Fruit fly (Drosophila melanogaster) Kc167 (cell line): ENCODE results near the gene Tom70.

Source experiments
- Myc ChIP-seq: fragments of >200 bp; optimal IDR thresholded peaks from 2 replicates; lab custom pipeline; 2017; ENCODE audit warnings: missing external identifiers
- Sin3A ChIP-seq: fragments of >200 bp; optimal IDR thresholded peaks from 2 replicates; lab custom pipeline; 2018; ENCODE audit warnings: missing external identifiers
- h ChIP-seq: fragments of >200 bp; optimal IDR thresholded peaks from 3 replicates; lab custom pipeline; 2018; ENCODE audit warnings: missing external identifiers
- insv ChIP-seq: fragments of >200 bp; optimal IDR thresholded peaks from 3 replicates; lab custom pipeline; 2018; ENCODE audit warnings: missing external identifiers
- psq ChIP-seq: fragments of >200 bp; optimal IDR thresholded peaks from 2 replicates; lab custom pipeline; 2017; ENCODE audit warnings: missing external identifiers
- ttk ChIP-seq: sonication (Bioruptor generic); optimal IDR thresholded peaks from 2 replicates; lab custom pipeline; 2017; ENCODE audit warnings: missing external identifiers

- no peak for TF ChIP-seq Sin3A (lab: Kevin White, UChicago)
- no peak for TF ChIP-seq h (lab: Kevin White, UChicago)
- TF ChIP-seq ttk (lab: Kevin White, UChicago): no peak
- TF ChIP-seq Myc (lab: Kevin White, UChicago): no peak
- no peak for TF ChIP-seq psq (lab: Kevin White, UChicago)
- TF ChIP-seq insv (lab: Kevin White, UChicago): no peak
Measured at dm6 chr2L:12044613-12045350, 6.5 kb upstream of the Tom70 start, which contains the start of gene CG6785.
